Fruit fly (Drosophila melanogaster): ENCODE measurements around the gene CG4408.

dm6 chr3R:23407880-23408279, 44.5 kb upstream of the CG4408 start:
- TF ChIP-seq CG8359 (GFP tag; optimal IDR thresholded peaks at IDR 0.05; ENCODE audit: borderline replicate concordance) (no peak), prd (optimal IDR thresholded peaks at IDR 0.05) (no peak), prd (GFP tag; IDR thresholded peaks at IDR 0.05) (no peak), insv (GFP tag; optimal IDR thresholded peaks at IDR 0.05) (no peak), danr (GFP tag; IDR thresholded peaks at IDR 0.05) (no peak), run (tag; optimal IDR thresholded peaks at IDR 0.05) (no peak), BtbVII (GFP tag; optimal IDR thresholded peaks at IDR 0.05) (no peak), seq (GFP tag; IDR thresholded peaks at IDR 0.05) (no peak), CG12299 (tag; optimal IDR thresholded peaks at IDR 0.05) (no peak), CG3407 (GFP tag; optimal IDR thresholded peaks at IDR 0.05) (no peak), Dll (GFP tag; IDR thresholded peaks at IDR 0.05; ENCODE audit: partially characterized antibody) (no peak), CG14965 (GFP tag; optimal IDR thresholded peaks at IDR 0.05; ENCODE audit: borderline replicate concordance) (no peak), CG2712 (tag; optimal IDR thresholded peaks at IDR 0.05) (no peak)

Measured in whole organism, embryonic.